Worm (Caenorhabditis elegans) whole organism, young adult: ENCODE results near the gene F59G1.8.
A peak's percentile ranks its signal among the peaks of the same experiment; 100 is the strongest.
"Not testable (repeated sequence)": the region's sequence is repeated elsewhere in the genome, so short reads cannot be mapped to it uniquely, and the experiment has no call there.

Experiments
- B0035.1 ChIP-seq: sonication (generic microtip); optimal IDR thresholded peaks from 2 replicates; lab custom pipeline; 2016; ENCODE audit warnings: missing genetic modification characterization, mild to moderate bottlenecking, missing compliant biosample characterization, missing genotype, missing genetic modification reagents
- C06A6.2 ChIP-seq: fragments of 200-800 bp; sonication (Bioruptor generic); conservative IDR thresholded peaks from 2 replicates; pipeline ENCODE4 v1.3.6; 2022; ENCODE audit warnings: missing genetic modification characterization, missing compliant biosample characterization
- C17E4.6 ChIP-seq: fragments of 200-800 bp; sonication (Bioruptor generic); IDR thresholded peaks from 2 replicates; pipeline ENCODE4 v1.3.6; 2022; ENCODE audit warnings: missing genetic modification reagents, missing genetic modification characterization, missing compliant biosample characterization
- F22D6.2 ChIP-seq: sonication (generic microtip); optimal IDR thresholded peaks from 2 replicates; lab custom pipeline; 2016; ENCODE audit warnings: mild to moderate bottlenecking, missing genetic modification characterization, missing compliant biosample characterization
- F33H1.4 ChIP-seq: fragments of 200-800 bp; sonication (Bioruptor generic); IDR thresholded peaks from 2 replicates; pipeline ENCODE4 v1.3.6; 2022; ENCODE audit warnings: missing genetic modification reagents, missing genetic modification characterization, missing compliant biosample characterization
- F49E8.2 ChIP-seq: sonication (generic microtip); optimal IDR thresholded peaks from 3 replicates; lab custom pipeline; 2017; ENCODE audit warnings: missing genetic modification characterization, mild to moderate bottlenecking, missing compliant biosample characterization, antibody characterized with exemption, moderate library complexity; ENCODE audit not compliant: insufficient read depth
- F57A8.1 ChIP-seq: fragments of 200-800 bp; sonication (Bioruptor generic); optimal IDR thresholded peaks from 2 replicates; lab custom pipeline; 2018; ENCODE audit warnings: mild to moderate bottlenecking, missing genetic modification characterization, moderate library complexity, missing compliant biosample characterization
- K11D2.4 ChIP-seq: fragments of 200-800 bp; sonication (Bioruptor generic); IDR thresholded peaks from 2 replicates; pipeline ENCODE4 v1.3.6; 2022; ENCODE audit warnings: missing genetic modification reagents, missing genetic modification characterization, missing compliant biosample characterization
- T26A5.8 ChIP-seq: sonication (generic microtip); optimal IDR thresholded peaks from 2 replicates; lab custom pipeline; 2016; ENCODE audit warnings: missing genetic modification characterization, missing compliant biosample characterization
- Y53G8AR.9 ChIP-seq: fragments of 200-800 bp; sonication (Bioruptor generic); conservative IDR thresholded peaks from 2 replicates; pipeline ENCODE4 v1.3.6; 2022; ENCODE audit warnings: missing genetic modification reagents, missing genetic modification characterization, missing compliant biosample characterization
- Y56A3A.18 ChIP-seq: fragments of 200-800 bp; sonication (Bioruptor generic); IDR thresholded peaks from 2 replicates; pipeline ENCODE4 v1.3.6; 2022; ENCODE audit warnings: missing genetic modification reagents, missing genetic modification characterization, missing compliant biosample characterization
- Y95B8A.8 ChIP-seq: fragments of 200-800 bp; sonication (Bioruptor generic); IDR thresholded peaks from 2 replicates; pipeline ENCODE4 v1.3.6; 2022; ENCODE audit warnings: missing genetic modification reagents, missing genetic modification characterization, missing compliant biosample characterization
- ZK185.1 ChIP-seq: sonication (generic microtip); optimal IDR thresholded peaks from 2 replicates; lab custom pipeline; 2016; ENCODE audit warnings: mild to moderate bottlenecking, missing genetic modification characterization, missing compliant biosample characterization; ENCODE audit not compliant: poor library complexity, severe bottlenecking
- bed-1 ChIP-seq: fragments of 200-800 bp; sonication (Bioruptor generic); IDR thresholded peaks from 2 replicates; pipeline ENCODE4 v1.3.6; 2022; ENCODE audit warnings: missing genetic modification reagents, missing genetic modification characterization, missing compliant biosample characterization
- cebp-2 ChIP-seq: fragments of 200-800 bp; sonication (Bioruptor generic); IDR thresholded peaks from 2 replicates; pipeline ENCODE4 v1.3.6; 2022; ENCODE audit warnings: missing genetic modification characterization, missing compliant biosample characterization
- ceh-91 ChIP-seq: fragments of 200-800 bp; sonication (Bioruptor generic); IDR thresholded peaks from 2 replicates; pipeline ENCODE4 v1.3.6; 2022; ENCODE audit warnings: missing genetic modification reagents, missing genetic modification characterization, missing compliant biosample characterization
- chd-7 ChIP-seq: sonication (generic microtip); optimal IDR thresholded peaks from 2 replicates; lab custom pipeline; 2016; ENCODE audit warnings: mild to moderate bottlenecking, missing genetic modification characterization, moderate library complexity, missing compliant biosample characterization
- egl-18 ChIP-seq: fragments of 200-800 bp; sonication (Bioruptor generic); IDR thresholded peaks from 2 replicates; pipeline ENCODE4 v1.3.6; 2022; ENCODE audit warnings: missing genetic modification reagents, missing genetic modification characterization, missing compliant biosample characterization
- ekl-4 ChIP-seq: fragments of 200-800 bp; sonication (Bioruptor generic); IDR thresholded peaks from 2 replicates; pipeline ENCODE4 v1.3.6; 2022; ENCODE audit warnings: missing genetic modification reagents, missing genetic modification characterization, missing compliant biosample characterization
- hlh-12 ChIP-seq: sonication (generic microtip); optimal IDR thresholded peaks from 2 replicates; lab custom pipeline; 2016; ENCODE audit warnings: missing genetic modification characterization, missing compliant biosample characterization
- hsf-1 ChIP-seq: fragments of 200-800 bp; sonication (Bioruptor generic); IDR thresholded peaks from 2 replicates; pipeline ENCODE4 v1.3.6; 2022; ENCODE audit warnings: missing genetic modification reagents, missing genetic modification characterization, missing compliant biosample characterization
- lin-26 ChIP-seq: fragments of 200-800 bp; sonication (Bioruptor generic); IDR thresholded peaks from 2 replicates; pipeline ENCODE4 v1.3.6; 2022; ENCODE audit warnings: missing genetic modification reagents, missing genetic modification characterization, missing compliant biosample characterization
- lin-35 ChIP-seq, 3 experiments: fragments of 150-350 bp in 2 of 3; sonication (generic microtip) in 1 of 3; optimal IDR thresholded peaks; 2 replicates each; lab custom pipeline; 2014 to 2018; ENCODE audit warnings: missing biosample characterization in 3 of 3, missing genetic modification characterization in 3 of 3, missing genetic modification reagents in 3 of 3
- madf-8 ChIP-seq: fragments of 200-800 bp; sonication (Bioruptor generic); conservative IDR thresholded peaks from 2 replicates; pipeline ENCODE4 v1.3.6; 2022; ENCODE audit warnings: missing genetic modification reagents, missing genetic modification characterization, missing compliant biosample characterization
- mel-28 ChIP-seq: sonication (generic microtip); optimal IDR thresholded peaks from 2 replicates; lab custom pipeline; 2016; ENCODE audit warnings: borderline replicate concordance, mild to moderate bottlenecking, missing genetic modification characterization, missing compliant biosample characterization
- nhr-27 ChIP-seq: fragments of 200-800 bp; sonication (Bioruptor generic); optimal IDR thresholded peaks from 2 replicates; lab custom pipeline; 2018; ENCODE audit warnings: mild to moderate bottlenecking, missing genetic modification characterization, moderate library complexity, missing compliant biosample characterization
- pha-4 ChIP-seq: fragments of 150-350 bp; sonication (generic microtip); optimal IDR thresholded peaks from 2 replicates; lab custom pipeline; 2014; ENCODE audit warnings: missing biosample characterization, missing genetic modification reagents, missing genetic modification characterization
- repo-1 ChIP-seq: sonication (generic microtip); optimal IDR thresholded peaks from 2 replicates; lab custom pipeline; 2017; ENCODE audit warnings: mild to moderate bottlenecking, missing genetic modification characterization, missing compliant biosample characterization
- sea-2 ChIP-seq: fragments of 200-800 bp; sonication (Bioruptor generic); IDR thresholded peaks from 2 replicates; pipeline ENCODE4 v1.3.6; 2022; ENCODE audit warnings: missing genetic modification characterization, missing compliant biosample characterization
- snpc-1.1 ChIP-seq: sonication (generic microtip); optimal IDR thresholded peaks from 2 replicates; lab custom pipeline; 2017; ENCODE audit warnings: missing genetic modification characterization, mild to moderate bottlenecking, missing compliant biosample characterization, antibody characterized with exemption, moderate library complexity, missing genotype, missing genetic modification reagents; ENCODE audit not compliant: insufficient read depth
- unc-62 ChIP-seq: fragments of 150-350 bp; optimal IDR thresholded peaks from 2 replicates; lab custom pipeline; 2014; ENCODE audit warnings: missing biosample characterization, missing genetic modification reagents, missing genetic modification characterization
- ztf-18 ChIP-seq: sonication (generic microtip); optimal IDR thresholded peaks from 2 replicates; lab custom pipeline; 2016; ENCODE audit warnings: missing genotype, mild to moderate bottlenecking, missing genetic modification characterization, missing compliant biosample characterization
- ztf-22 ChIP-seq: fragments of 200-800 bp; sonication (Bioruptor generic); optimal IDR thresholded peaks from 2 replicates; lab custom pipeline; 2018; ENCODE audit warnings: mild to moderate bottlenecking, missing genetic modification characterization, moderate library complexity, missing compliant biosample characterization
- ztf-25 ChIP-seq: fragments of 200-800 bp; sonication (Bioruptor generic); IDR thresholded peaks from 2 replicates; pipeline ENCODE4 v1.3.6; 2022; ENCODE audit warnings: missing genetic modification reagents, missing genetic modification characterization, missing compliant biosample characterization
- ztf-6 ChIP-seq: fragments of 200-800 bp; sonication (Bioruptor generic); IDR thresholded peaks from 2 replicates; pipeline ENCODE4 v1.3.6; 2022; ENCODE audit warnings: missing genetic modification reagents, missing genetic modification characterization, missing compliant biosample characterization

F59G1.8 gene

ce11 chrII:5873564-5874070 is 32.7 kb upstream of the F59G1.8 start, which contains the start of gene tex-2 (continued):
- TF ChIP-seq T26A5.8 (tag; lab: Kevin White, UChicago) (no peak), mel-28 (tag; lab: Kevin White, UChicago) (no peak), K11D2.4 (GFP tag; lab: Robert Waterston, UW) (no peak), cebp-2 (GFP tag; lab: Robert Waterston, UW) (no peak), madf-8 (GFP tag; lab: Robert Waterston, UW) (no peak), Y56A3A.18 (GFP tag; lab: Robert Waterston, UW) (no peak), Y53G8AR.9 (GFP tag; lab: Robert Waterston, UW) (no peak), Y95B8A.8 (no peak), hsf-1 (GFP tag; lab: Robert Waterston, UW) (no peak), nhr-27 (tag; lab: Kevin White, UChicago) (no peak), C17E4.6 (GFP tag; lab: Robert Waterston, UW) (no peak), ztf-6 (GFP tag; lab: Robert Waterston, UW) (no peak), F57A8.1 (GFP tag; lab: Kevin White, UChicago) (no peak)
- TF ChIP-seq, all 124 proteins: peak for 15

- TF ChIP-seq sea-2, result no peak
- TF ChIP-seq F33H1.4 (GFP tag; lab: Robert Waterston, UW), result no peak
- TF ChIP-seq repo-1 (tag; lab: Kevin White, UChicago), result no peak
- peak; percentile 26 for TF ChIP-seq pha-4 (tag; lab: Kevin White, UChicago)
- TF ChIP-seq Y56A3A.18 (GFP tag; lab: Robert Waterston, UW), result no peak
Measured at ce11 chrII:5874130-5874529, 32.2 kb upstream of the F59G1.8 start.

DNA sequence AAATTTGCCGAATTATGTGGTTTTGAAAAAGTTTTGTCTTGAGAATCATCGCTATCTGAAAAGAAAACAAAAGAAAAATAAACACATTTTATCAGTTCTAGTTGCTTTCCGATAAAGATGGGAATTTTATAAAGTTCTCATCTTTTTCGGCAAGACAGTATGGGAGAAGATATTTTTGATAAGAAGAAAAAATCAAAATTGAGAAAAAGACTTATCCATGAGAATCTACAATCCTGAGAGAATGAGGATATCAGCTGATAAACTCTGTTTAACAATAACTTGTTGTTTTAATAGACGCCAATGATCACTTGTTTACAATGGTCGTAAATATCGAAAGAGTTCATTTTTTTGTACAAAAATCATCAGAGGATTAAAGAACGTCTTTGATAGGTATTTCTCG is 30.3 kb upstream of the F59G1.8 start, which contains the start of gene F55C12.6:
F55C12.6 (minus strand) TSS at position 101 of the 400 bp plus-strand sequence.
- TF ChIP-seq egl-18 (no peak), B0035.1 (tag; lab: Kevin White, UChicago) (no peak), bed-1 (GFP tag; lab: Robert Waterston, UW) (no peak), snpc-1.1 (tag; lab: Kevin White, UChicago) (no peak), F57A8.1 (GFP tag; lab: Kevin White, UChicago) (no peak), ekl-4 (no peak), F49E8.2 (tag; lab: Kevin White, UChicago) (no peak), chd-7 (tag; lab: Kevin White, UChicago) (no peak), C06A6.2 (no peak), ztf-22 (no peak), ceh-91 (GFP tag; lab: Robert Waterston, UW) (no peak), hlh-12 (tag; lab: Kevin White, UChicago) (no peak), F22D6.2 (no peak)

ce11 chrII:5876511-5876910 is 29.9 kb upstream of the F59G1.8 start, which contains the start of gene F55C12.2:
Gene F55C12.2, plus strand, starts transcription at chrII:5876811.
- TF ChIP-seq unc-62 (GFP tag; lab: Kevin White, UChicago); lin-35 (GFP tag; optimal IDR thresholded peaks at IDR 0.05; lab: Kevin White, UChicago); ztf-18 (tag; lab: Kevin White, UChicago): not testable (repeated sequence)

ce11 chrII:5880677-5881076 is 25.7 kb upstream of the F59G1.8 start:
- TF ChIP-seq lin-26 (GFP tag; lab: Robert Waterston, UW), result 0 out of 2 replicates have a peak, but pooled peaks have one; percentile 25
- no peak for TF ChIP-seq ZK185.1 (tag; lab: Kevin White, UChicago)
- no peak for TF ChIP-seq ztf-25 (GFP tag; lab: Robert Waterston, UW)
